Worm (Caenorhabditis elegans): ENCODE results near the gene ZK1010.5.

ZK1010.5 gene

DNA sequence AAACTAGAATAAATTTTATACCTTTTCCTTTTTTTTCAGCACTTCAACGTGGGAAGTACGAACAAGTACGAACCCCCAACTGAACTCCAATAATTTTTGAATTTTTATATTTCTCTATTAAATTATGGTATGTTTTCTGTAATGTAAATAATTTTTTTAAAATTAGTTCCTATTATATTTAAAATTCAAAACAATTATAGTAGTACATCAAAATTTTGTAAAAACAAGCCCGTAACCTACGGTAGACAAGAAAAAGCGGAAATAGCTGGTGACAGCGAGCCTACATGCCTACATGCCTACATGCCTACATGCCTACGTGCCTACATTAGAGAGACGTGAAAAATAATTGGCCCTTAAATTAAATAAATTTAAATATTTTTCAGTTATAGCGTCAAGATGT lies 44.4 kb upstream of the ZK1010.5 start, which contains the start of gene F14F7.5:
TSS of gene F14F7.5 (plus strand) at position 301 of the 400 bp plus-strand sequence.
- TF ChIP-seq T26A8.4 (GFP tag; IDR thresholded peaks at IDR 0.05) (no peak), daf-8 (GFP tag; IDR thresholded peaks at IDR 0.05) (no peak), hlh-30 (tag; optimal IDR thresholded peaks at IDR 0.05; ENCODE audit: insufficient read depth) (no peak)

DNA sequence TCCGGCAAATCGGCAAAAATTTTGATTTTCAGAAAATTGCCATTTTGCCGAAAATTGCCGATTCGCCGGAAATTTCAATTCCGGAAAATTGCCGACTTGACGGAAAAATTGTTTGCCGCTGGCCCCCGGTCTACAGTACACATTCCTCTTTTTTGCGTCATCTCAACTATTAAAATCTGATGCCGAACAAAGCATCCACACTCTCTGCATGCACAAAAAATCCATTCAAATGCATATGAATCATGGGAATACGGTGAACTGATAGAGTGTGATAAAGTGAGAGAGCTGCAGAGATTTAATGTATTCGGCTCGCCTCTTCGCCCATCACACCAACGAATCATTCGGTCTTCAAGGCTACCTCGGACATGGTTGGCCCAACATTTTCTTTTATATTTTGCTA lies 43.2 kb upstream of the ZK1010.5 start, which contains the start of gene F14F7.7:
TSS of gene F14F7.7 (plus strand) at position 354 of the 400 bp plus-strand sequence.
- TF ChIP-seq lin-13 (GFP tag; optimal IDR thresholded peaks at IDR 0.05), result no peak
- TF ChIP-seq aha-1 (tag), result peak; percentile 91

DNA sequence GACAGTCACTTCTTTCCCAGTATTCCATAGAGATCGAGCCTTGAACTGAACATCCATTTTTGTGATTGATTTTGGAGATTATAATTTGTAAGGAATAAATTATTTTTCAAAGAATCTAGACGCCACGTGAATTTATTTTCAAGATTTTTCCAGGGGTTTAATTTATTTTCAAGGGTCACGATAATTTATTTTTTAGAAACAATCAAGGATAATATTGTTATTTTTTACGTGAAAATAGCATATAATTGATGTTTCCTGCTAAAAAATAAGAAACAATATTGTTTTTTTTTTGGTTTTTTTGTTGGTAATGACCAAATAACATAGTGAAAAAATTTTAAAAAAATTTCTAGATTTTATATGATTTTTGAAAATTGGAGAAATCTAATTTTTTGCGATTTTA lies 42.3 kb upstream of the ZK1010.5 start, which contains the start of gene F14F7.4:
TSS of gene F14F7.4 (minus strand) at position 101 of the 400 bp plus-strand sequence.
- TF ChIP-seq lin-38 (GFP tag; IDR thresholded peaks at IDR 0.05) (no peak), mxl-3 (GFP tag; optimal IDR thresholded peaks at IDR 0.05) (no peak), lin-15B (tag; optimal IDR thresholded peaks at IDR 0.05) (no peak)

DNA sequence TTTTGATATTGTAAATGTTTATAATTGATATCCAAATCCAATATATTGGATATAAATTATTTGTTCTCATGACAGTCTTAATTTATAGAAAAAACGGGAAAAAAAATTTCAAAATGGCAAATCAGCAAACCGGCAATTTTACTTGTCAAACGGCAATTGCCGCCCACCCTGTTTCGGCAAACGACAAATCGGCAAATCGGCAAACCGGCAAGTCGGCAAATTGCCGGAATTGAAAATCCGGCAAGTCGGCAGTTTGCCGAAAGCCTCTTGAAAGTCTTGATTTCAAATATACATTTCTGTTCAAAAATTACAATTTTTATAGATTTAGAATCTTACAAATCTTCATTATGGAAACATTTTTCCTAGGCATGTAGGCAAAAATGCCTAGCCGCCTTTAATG lies 40.6 kb upstream of the ZK1010.5 start:
- TF ChIP-seq dve-1 (tag; optimal IDR thresholded peaks at IDR 0.05; ENCODE audit: insufficient read depth) (no peak), F26F4.8 (GFP tag; conservative IDR thresholded peaks at IDR 0.05) (0 out of 2 replicates have a peak, but pooled peaks have one; percentile 58)

DNA sequence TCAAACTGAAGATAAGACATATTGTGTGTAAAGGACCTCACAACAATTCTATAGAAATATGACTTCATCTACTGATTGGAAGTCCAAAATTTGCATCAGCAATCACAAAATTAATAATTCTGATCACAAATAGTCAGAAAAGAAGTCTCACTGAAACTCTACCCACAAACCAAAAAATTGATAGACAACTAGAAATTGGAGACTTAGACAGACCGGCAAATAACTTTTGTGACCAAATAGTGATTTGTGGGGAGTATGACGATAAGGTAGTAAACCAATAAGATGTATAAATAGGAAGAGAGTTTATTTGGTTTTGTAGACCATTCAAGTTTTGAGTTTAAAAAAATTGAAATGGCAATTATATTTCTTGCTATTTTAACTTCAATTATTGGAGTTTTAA lies 37.0 kb upstream of the ZK1010.5 start, which contains the start of gene cyp-13A12:
TSS of gene cyp-13A12 (plus strand) at position 267 of the 400 bp plus-strand sequence.
- no peak for TF ChIP-seq madf-5 (GFP tag; IDR thresholded peaks at IDR 0.05)
- no peak for TF ChIP-seq rbr-2 (tag; optimal IDR thresholded peaks at IDR 0.05)
- no peak for TF ChIP-seq dmd-9 (GFP tag; IDR thresholded peaks at IDR 0.05)
- TF ChIP-seq daf-16 (GFP tag; optimal IDR thresholded peaks at IDR 0.05), result no peak
- peak; percentile 52 for TF ChIP-seq daf-16 (tag; optimal IDR thresholded peaks at IDR 0.05)
- no peak for TF ChIP-seq unc-130 (GFP tag; optimal IDR thresholded peaks at IDR 0.05)
- TF ChIP-seq vab-7 (GFP tag; IDR thresholded peaks at IDR 0.05), result no peak
- TF ChIP-seq nhr-28 (tag; optimal IDR thresholded peaks at IDR 0.05), result peak; percentile 46
- TF ChIP-seq pqm-1 (tag; optimal IDR thresholded peaks at IDR 0.05), result peak; percentile 49
- TF ChIP-seq zfp-3 (GFP tag; conservative IDR thresholded peaks at IDR 0.05), result no peak
- peak; percentile 95 for TF ChIP-seq nhr-102 (tag; optimal IDR thresholded peaks at IDR 0.05)
- TF ChIP-seq daf-19 (GFP tag; conservative IDR thresholded peaks at IDR 0.05), result no peak
- no peak for TF ChIP-seq ceh-20 (GFP tag; IDR thresholded peaks at IDR 0.05)

DNA sequence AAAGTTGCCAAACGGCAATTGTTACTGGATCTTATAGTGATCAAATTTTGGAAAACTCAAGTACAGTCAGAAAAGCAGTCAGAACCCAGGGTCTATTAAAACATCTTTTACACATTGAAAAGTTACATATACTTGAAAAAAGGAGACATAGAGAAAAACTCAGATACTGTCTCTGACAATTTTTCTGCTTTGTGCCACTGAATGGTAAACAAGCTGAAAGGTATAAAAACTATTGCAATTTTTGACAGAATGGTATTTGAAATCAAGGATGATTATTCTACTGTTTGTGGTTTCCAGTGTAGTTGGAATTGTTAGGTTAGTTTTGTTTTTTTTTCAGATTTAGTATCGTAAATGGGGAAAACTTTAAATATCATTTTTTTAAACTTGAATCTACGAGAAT lies 33.4 kb upstream of the ZK1010.5 start, which contains the start of gene cyp-13A11:
TSS of gene cyp-13A11 (plus strand) at position 266 of the 400 bp plus-strand sequence.
- TF ChIP-seq duxl-1 (tag; optimal IDR thresholded peaks at IDR 0.05; ENCODE audit: poor library complexity) (no peak), mes-2 (tag; optimal IDR thresholded peaks at IDR 0.05; ENCODE audit: poor library complexity, severe bottlenecking) (no peak), daf-8 (GFP tag; IDR thresholded peaks at IDR 0.05) (no peak), Y5F2A.4 (GFP tag; optimal IDR thresholded peaks at IDR 0.05) (no peak), lsy-2 (tag; optimal IDR thresholded peaks at IDR 0.05) (no peak), R02D3.7 (tag; optimal IDR thresholded peaks at IDR 0.05) (no peak), daf-16 (GFP tag; optimal IDR thresholded peaks at IDR 0.05) (no peak), daf-16 (tag; optimal IDR thresholded peaks at IDR 0.05) (peak; percentile 94), lin-39 (tag; optimal IDR thresholded peaks at IDR 0.05) (no peak), mdt-29 (GFP tag; IDR thresholded peaks at IDR 0.05) (no peak), nhr-42 (GFP tag; IDR thresholded peaks at IDR 0.05) (no peak), attf-4 (tag; optimal IDR thresholded peaks at IDR 0.05) (no peak), pha-4 (GFP tag; IDR thresholded peaks at IDR 0.05) (no peak), pha-4 (tag; optimal IDR thresholded peaks at IDR 0.05) (no peak), dve-1 (tag; optimal IDR thresholded peaks at IDR 0.05; ENCODE audit: insufficient read depth) (no peak), F37D6.2 (tag; optimal IDR thresholded peaks at IDR 0.05) (no peak), F49E8.2 (tag; optimal IDR thresholded peaks at IDR 0.05; ENCODE audit: borderline replicate concordance) (no peak), nhr-28 (tag; optimal IDR thresholded peaks at IDR 0.05) (peak; percentile 7), dpl-1 (GFP tag; optimal IDR thresholded peaks at IDR 0.05) (no peak)
